Fruit fly (Drosophila melanogaster): ENCODE results near the gene CG7058.

CG7058 gene

DNA sequence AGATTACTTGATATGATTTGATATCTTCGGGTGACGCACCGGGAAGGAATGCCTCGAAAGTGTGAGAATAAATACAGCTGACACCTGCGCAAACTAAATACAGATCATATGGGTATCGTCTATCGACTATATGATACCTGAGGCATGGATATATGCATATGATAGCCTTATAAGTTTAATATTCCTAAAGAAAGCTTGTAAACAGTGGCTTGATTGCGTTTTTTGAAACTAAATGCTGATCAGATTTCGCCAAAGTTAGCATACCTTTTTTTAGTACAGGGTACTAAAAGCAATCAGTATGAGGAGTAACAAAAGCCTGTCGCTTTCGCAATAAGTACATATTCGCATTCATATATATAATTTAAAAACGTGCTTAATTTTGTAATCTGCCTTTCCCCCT, 27.9 kb downstream of the CG7058 start:
- peak in 1 of 2 experiments; percentile 73 for TF ChIP-seq ss (GFP tag; optimal IDR thresholded peaks at IDR 0.05)
- TF ChIP-seq topi (GFP tag; optimal IDR thresholded peaks at IDR 0.05) = peak; percentile 88
- no peak for TF ChIP-seq achi (GFP tag; optimal IDR thresholded peaks at IDR 0.05)
- TF ChIP-seq CG8632 (GFP tag; optimal IDR thresholded peaks at IDR 0.05) = peak; percentile 47
- TF ChIP-seq lz (GFP tag; optimal IDR thresholded peaks at IDR 0.05) = peak; percentile 72
- TF ChIP-seq CG3919 (GFP tag; optimal IDR thresholded peaks at IDR 0.05) = peak; percentile 78
- TF ChIP-seq pdm3 (GFP tag; optimal IDR thresholded peaks at IDR 0.05) = peak; percentile 59
- peak; percentile 54 for TF ChIP-seq CG31627 (GFP tag; optimal IDR thresholded peaks at IDR 0.05)
- peak; percentile 33 for TF ChIP-seq CG11762 (GFP tag; optimal IDR thresholded peaks at IDR 0.05; ENCODE audit: insufficient read depth)
- peak; percentile 31 for TF ChIP-seq CG6808 (GFP tag; optimal IDR thresholded peaks at IDR 0.05)
- peak; percentile 65; the same call in 2 of the 3 replicates for TF ChIP-seq eg (GFP tag; IDR thresholded peaks at IDR 0.05)
- TF ChIP-seq CG4318 (GFP tag; optimal IDR thresholded peaks at IDR 0.05) = no peak
- TF ChIP-seq Smox (GFP tag; optimal IDR thresholded peaks at IDR 0.05) = peak; percentile 51
- peak; percentile 14 for TF ChIP-seq Hr4 (GFP tag; optimal IDR thresholded peaks at IDR 0.05)
- TF ChIP-seq CG8319 (GFP tag; optimal IDR thresholded peaks at IDR 0.05) = peak; percentile 76
- peak; percentile 45; the same call in 1 of the 2 replicates for TF ChIP-seq CG15336 (GFP tag; IDR thresholded peaks at IDR 0.05)
- TF ChIP-seq CG6854 (GFP tag; optimal IDR thresholded peaks at IDR 0.05) = no peak
- TF ChIP-seq cyc (GFP tag; optimal IDR thresholded peaks at IDR 0.05) = peak; percentile 86
- no peak for TF ChIP-seq fkh (GFP tag; optimal IDR thresholded peaks at IDR 0.05)
- no peak for TF ChIP-seq dac (GFP tag; optimal IDR thresholded peaks at IDR 0.05)
- TF ChIP-seq CG6276 (GFP tag; optimal IDR thresholded peaks at IDR 0.05) = no peak
- peak; percentile 16 for TF ChIP-seq CG9139 (GFP tag; optimal IDR thresholded peaks at IDR 0.05)
- TF ChIP-seq vri (GFP tag; optimal IDR thresholded peaks at IDR 0.05) = peak; percentile 27
- peak; percentile 66 for TF ChIP-seq Eip75B (GFP tag; optimal IDR thresholded peaks at IDR 0.05)
- TF ChIP-seq CG3032 (tag; optimal IDR thresholded peaks at IDR 0.05) = peak; percentile 64
- TF ChIP-seq acj6 (GFP tag; optimal IDR thresholded peaks at IDR 0.05) = peak; percentile 68
- peak; percentile 40 for TF ChIP-seq Blimp-1 (GFP tag; optimal IDR thresholded peaks at IDR 0.05)
- TF ChIP-seq Ets96B (tag; optimal IDR thresholded peaks at IDR 0.05) = peak; percentile 51
- peak; percentile 68 for TF ChIP-seq Sox15 (GFP tag; optimal IDR thresholded peaks at IDR 0.05)
- TF ChIP-seq Hr38 (GFP tag; optimal IDR thresholded peaks at IDR 0.05) = no peak
- peak; percentile 45 for TF ChIP-seq dsx (GFP tag; optimal IDR thresholded peaks at IDR 0.05; ENCODE audit: poor library complexity, severe bottlenecking)
- TF ChIP-seq CG8119 (GFP tag; IDR thresholded peaks at IDR 0.05) = 0 out of 3 replicates have a peak, but pooled peaks have one; percentile 17
- peak; percentile 10 for TF ChIP-seq CG32006 (GFP tag; optimal IDR thresholded peaks at IDR 0.05)
- TF ChIP-seq Eip78C (GFP tag) = peak; percentile 92
- peak; percentile 47 for TF ChIP-seq OdsH (GFP tag; optimal IDR thresholded peaks at IDR 0.05)
- peak; percentile 86 for TF ChIP-seq CG11902 (GFP tag; optimal IDR thresholded peaks at IDR 0.05)
- peak; percentile 35 for TF ChIP-seq net (GFP tag; optimal IDR thresholded peaks at IDR 0.05)
- TF ChIP-seq CG7368 (GFP tag; optimal IDR thresholded peaks at IDR 0.05) = peak; percentile 71
- TF ChIP-seq Hr39 (GFP tag; optimal IDR thresholded peaks at IDR 0.05) = peak; percentile 55
- TF ChIP-seq CG10669 (GFP tag; optimal IDR thresholded peaks at IDR 0.05) = peak; percentile 70
- no peak for TF ChIP-seq fd59A (GFP tag; optimal IDR thresholded peaks at IDR 0.05)
- TF ChIP-seq CG1621 (tag; optimal IDR thresholded peaks at IDR 0.05) = no peak
- TF ChIP-seq svp (GFP tag) = peak; percentile 91
- TF ChIP-seq CG16779 (tag; optimal IDR thresholded peaks at IDR 0.05) = peak; percentile 27
- peak; percentile 43 for TF ChIP-seq CG10631 (GFP tag; optimal IDR thresholded peaks at IDR 0.05)
- TF ChIP-seq salr (GFP tag; optimal IDR thresholded peaks at IDR 0.05) = no peak
- TF ChIP-seq fd85E (GFP tag; optimal IDR thresholded peaks at IDR 0.05) = no peak
- TF ChIP-seq Eip93F (GFP tag; optimal IDR thresholded peaks at IDR 0.05) = peak; percentile 46
- peak; percentile 34 for TF ChIP-seq Ets21C (GFP tag; optimal IDR thresholded peaks at IDR 0.05)
- TF ChIP-seq CG11294 (GFP tag; IDR thresholded peaks at IDR 0.05) = 0 out of 2 replicates have a peak, but pooled peaks have one; percentile 13
- TF ChIP-seq CG34406 (GFP tag; optimal IDR thresholded peaks at IDR 0.05) = peak; percentile 64
- peak; percentile 24 for TF ChIP-seq Sox102F (GFP tag; optimal IDR thresholded peaks at IDR 0.05)
